Worm (Caenorhabditis elegans): Measurements from ENCODE around the gene ins-32.

DNA sequence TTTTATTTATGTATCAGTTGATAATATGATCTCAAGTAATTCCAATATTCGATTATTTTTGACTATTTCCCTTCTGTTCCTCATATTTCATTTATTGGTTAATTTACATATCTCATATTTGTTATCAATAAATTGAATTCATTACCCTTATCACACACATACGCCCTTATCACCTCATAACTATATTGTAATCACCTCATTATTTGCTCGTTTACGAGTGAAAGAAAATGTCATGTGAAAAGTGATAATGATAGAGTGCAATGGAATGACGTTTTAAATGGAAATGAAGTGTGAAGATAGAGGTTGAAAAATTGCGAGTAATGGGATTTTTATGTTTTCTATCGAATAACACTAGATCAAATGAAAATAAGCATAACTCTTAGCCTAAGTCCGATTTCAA, 16.6 kb downstream of the ins-32 start:
- TF ChIP-seq unc-62 (GFP tag; optimal IDR thresholded peaks at IDR 0.05) (no peak), lsy-2 (tag; optimal IDR thresholded peaks at IDR 0.05) (no peak)

All from whole organism, mixed stage, embryonic.